Fruit fly (Drosophila melanogaster) whole organism, adult: ENCODE measurements around the gene CG31538.

Experiments used
- CG11617 ChIP-seq: fragments of 200-800 bp; sonication (Bioruptor generic); optimal IDR thresholded peaks from 2 replicates; lab custom pipeline; 2017; ENCODE audit warnings: mild to moderate bottlenecking, missing biosample characterization, missing genetic modification reagents, missing genetic modification characterization
- CG12768 ChIP-seq: fragments of 200-800 bp; sonication (Bioruptor generic); optimal IDR thresholded peaks from 2 replicates; lab custom pipeline; 2017; ENCODE audit warnings: missing biosample characterization, missing genetic modification characterization, mild to moderate bottlenecking, moderate library complexity, missing genetic modification reagents
- CG14711 ChIP-seq: fragments of 200-800 bp; sonication (Bioruptor generic); optimal IDR thresholded peaks from 2 replicates; lab custom pipeline; 2018; ENCODE audit warnings: missing biosample characterization, mild to moderate bottlenecking, missing genetic modification characterization, moderate library complexity
- CG1620 ChIP-seq: fragments of 200-800 bp; sonication (Bioruptor generic); optimal IDR thresholded peaks from 2 replicates; lab custom pipeline; 2016; ENCODE audit warnings: missing biosample characterization, missing genetic modification characterization
- CG33017 ChIP-seq: fragments of 200-800 bp; sonication (Bioruptor generic); optimal IDR thresholded peaks from 2 replicates; lab custom pipeline; 2018; ENCODE audit warnings: missing biosample characterization, mild to moderate bottlenecking, missing genetic modification characterization, moderate library complexity
- CG5204 ChIP-seq: fragments of 200-800 bp; sonication (Bioruptor generic); optimal IDR thresholded peaks from 2 replicates; lab custom pipeline; 2016; ENCODE audit warnings: missing biosample characterization, missing genetic modification characterization
- CG7045 ChIP-seq: fragments of 200-800 bp; sonication (Bioruptor generic); optimal IDR thresholded peaks from 2 replicates; lab custom pipeline; 2017; ENCODE audit warnings: missing biosample characterization, mild to moderate bottlenecking, missing genetic modification characterization
- CG7101 ChIP-seq: fragments of 200-800 bp; sonication (Bioruptor generic); optimal IDR thresholded peaks from 2 replicates; lab custom pipeline; 2018; ENCODE audit warnings: missing biosample characterization, mild to moderate bottlenecking, missing genetic modification characterization, moderate library complexity
- Clk ChIP-seq: fragments of 200-800 bp; sonication (Bioruptor generic); optimal IDR thresholded peaks from 2 replicates; lab custom pipeline; 2017; ENCODE audit warnings: missing biosample characterization, missing genetic modification characterization
- Crg-1 ChIP-seq: fragments of 200-800 bp; sonication (Bioruptor generic); optimal IDR thresholded peaks from 2 replicates; lab custom pipeline; 2016; ENCODE audit warnings: missing biosample characterization, missing genetic modification characterization
- Hr96 ChIP-seq: fragments of 200-800 bp; sonication (Bioruptor generic); optimal IDR thresholded peaks from 2 replicates; lab custom pipeline; 2016; ENCODE audit warnings: missing biosample characterization, missing genetic modification characterization
- Mnt ChIP-seq: fragments of 200-800 bp; sonication (Bioruptor generic); optimal IDR thresholded peaks from 2 replicates; lab custom pipeline; 2016; ENCODE audit warnings: missing biosample characterization, mild to moderate bottlenecking, missing genetic modification characterization
- bab1 ChIP-seq: fragments of 200-800 bp; sonication (Bioruptor generic); optimal IDR thresholded peaks from 3 replicates; lab custom pipeline; 2019; ENCODE audit warnings: missing biosample characterization, mild to moderate bottlenecking, missing genetic modification characterization, moderate library complexity
- cic ChIP-seq: fragments of 200-800 bp; sonication (Bioruptor generic); optimal IDR thresholded peaks from 2 replicates; lab custom pipeline; 2017; ENCODE audit warnings: missing biosample characterization, mild to moderate bottlenecking, missing genetic modification characterization, moderate library complexity
- cnc ChIP-seq, 2 experiments: fragments of >200 bp; optimal IDR thresholded peaks; 2 replicates each; lab custom pipeline; 2017
- kay ChIP-seq: fragments of 200-800 bp; sonication (Bioruptor generic); peaks from one replicate; lab custom pipeline; 2016; ENCODE audit warnings: missing biosample characterization, missing genetic modification characterization, borderline replicate concordance
- ovo ChIP-seq: fragments of 200-800 bp; sonication (Bioruptor generic); optimal IDR thresholded peaks from 2 replicates; lab custom pipeline; 2016; ENCODE audit warnings: missing biosample characterization, missing genetic modification characterization
- pad ChIP-seq: fragments of 200-800 bp; sonication (Bioruptor generic); optimal IDR thresholded peaks from 3 replicates; lab custom pipeline; 2017; ENCODE audit warnings: missing biosample characterization, missing genetic modification characterization, mild to moderate bottlenecking, moderate library complexity, missing genetic modification reagents
- tj ChIP-seq: fragments of 200-800 bp; sonication (Bioruptor generic); optimal IDR thresholded peaks from 3 replicates; lab custom pipeline; 2017; ENCODE audit warnings: missing biosample characterization, mild to moderate bottlenecking, missing genetic modification characterization, moderate library complexity
- toe ChIP-seq: fragments of 200-800 bp; sonication (Bioruptor generic); optimal IDR thresholded peaks from 2 replicates; lab custom pipeline; 2016; ENCODE audit warnings: missing biosample characterization, missing genetic modification characterization

CG31538 gene

dm6 chr3R:5302939-5303777 lies 25.5 kb upstream of the CG31538 start:
- peak; percentile 29 for TF ChIP-seq tj
- TF ChIP-seq Clk (GFP tag; lab: Kevin White, UChicago): no peak

- TF ChIP-seq CG7045 (GFP tag; lab: Kevin White, UChicago) (peak; percentile 56), Crg-1 (GFP tag; lab: Kevin White, UChicago) (no peak), CG5204 (GFP tag; lab: Kevin White, UChicago) (no peak), CG33017 (tag; lab: Kevin White, UChicago) (peak; percentile 25), CG7101 (tag; lab: Kevin White, UChicago) (peak; percentile 67), tj (peak; percentile 90), CG14711 (no peak), ovo (GFP tag; lab: Kevin White, UChicago) (peak; percentile 18), CG12768 (GFP tag; lab: Kevin White, UChicago) (peak; percentile 38), cic (GFP tag; lab: Kevin White, UChicago) (peak; percentile 76), Mnt (GFP tag; lab: Kevin White, UChicago) (peak; percentile 3), bab1 (GFP tag; lab: Kevin White, UChicago) (no peak), pad (GFP tag; lab: Kevin White, UChicago) (peak; percentile 39), CG11617 (GFP tag; lab: Kevin White, UChicago) (peak; percentile 64), Hr96 (GFP tag; lab: Kevin White, UChicago) (no peak), toe (peak; percentile 30), kay (GFP tag; lab: Kevin White, UChicago) (no peak), cnc (optimal IDR thresholded peaks at IDR 0.05; lab: Kevin White, UChicago) (no peak), Clk (GFP tag; lab: Kevin White, UChicago) (no peak), CG1620 (GFP tag; lab: Kevin White, UChicago) (peak; percentile 34)
These were observed 24.3 kb upstream of the CG31538 start for dm6 chr3R:5301905-5302304.

dm6 chr3R:5300620-5301019 lies 23.0 kb upstream of the CG31538 start:
- no peak for TF ChIP-seq Clk (GFP tag; lab: Kevin White, UChicago)
- TF ChIP-seq Crg-1 (GFP tag; lab: Kevin White, UChicago): no peak
- TF ChIP-seq cic (GFP tag; lab: Kevin White, UChicago): no peak
- peak in 1 of 2 experiments; percentile 25 for TF ChIP-seq cnc (optimal IDR thresholded peaks at IDR 0.05; lab: Kevin White, UChicago)
- no peak for TF ChIP-seq CG5204 (GFP tag; lab: Kevin White, UChicago)

dm6 chr3R:5299569-5300195 lies 22.0 kb upstream of the CG31538 start, which contains the start of gene Tim17b1:
Gene Tim17b1 (plus strand): TSS chr3R:5300145.
- TF ChIP-seq Crg-1 (GFP tag; lab: Kevin White, UChicago): no peak
- no peak for TF ChIP-seq Clk (GFP tag; lab: Kevin White, UChicago)
- TF ChIP-seq bab1 (GFP tag; lab: Kevin White, UChicago): no peak
- TF ChIP-seq CG1620 (GFP tag; lab: Kevin White, UChicago): no peak
- TF ChIP-seq pad (GFP tag; lab: Kevin White, UChicago): no peak
- no peak for TF ChIP-seq ovo (GFP tag; lab: Kevin White, UChicago)
- no peak for TF ChIP-seq Mnt (GFP tag; lab: Kevin White, UChicago)
- no peak for TF ChIP-seq CG12768 (GFP tag; lab: Kevin White, UChicago)
- TF ChIP-seq tj: no peak
- no peak for TF ChIP-seq CG7045 (GFP tag; lab: Kevin White, UChicago)
- no peak for TF ChIP-seq CG5204 (GFP tag; lab: Kevin White, UChicago)
- no peak for TF ChIP-seq CG7101 (tag; lab: Kevin White, UChicago)
- no peak for TF ChIP-seq kay (GFP tag; lab: Kevin White, UChicago)
- TF ChIP-seq CG33017 (tag; lab: Kevin White, UChicago): no peak
- no peak for TF ChIP-seq Hr96 (GFP tag; lab: Kevin White, UChicago)
- no peak for TF ChIP-seq toe

- TF ChIP-seq CG1620 (GFP tag; lab: Kevin White, UChicago): peak; percentile 72
- no peak for TF ChIP-seq CG7045 (GFP tag; lab: Kevin White, UChicago)
- no peak for TF ChIP-seq Hr96 (GFP tag; lab: Kevin White, UChicago)
- no peak for TF ChIP-seq pad (GFP tag; lab: Kevin White, UChicago)
- no peak for TF ChIP-seq Crg-1 (GFP tag; lab: Kevin White, UChicago)
- TF ChIP-seq CG5204 (GFP tag; lab: Kevin White, UChicago): no peak
- peak; percentile 66 for TF ChIP-seq toe
- TF ChIP-seq ovo (GFP tag; lab: Kevin White, UChicago): peak; percentile 36
- TF ChIP-seq cic (GFP tag; lab: Kevin White, UChicago): peak; percentile 0
- peak; percentile 15 for TF ChIP-seq CG7101 (tag; lab: Kevin White, UChicago)
- no peak for TF ChIP-seq Mnt (GFP tag; lab: Kevin White, UChicago)
- peak; percentile 58 for TF ChIP-seq bab1 (GFP tag; lab: Kevin White, UChicago)
- TF ChIP-seq tj: peak; percentile 91
- peak; percentile 2 for TF ChIP-seq CG14711
- TF ChIP-seq kay (GFP tag; lab: Kevin White, UChicago): no peak
- TF ChIP-seq CG12768 (GFP tag; lab: Kevin White, UChicago): no peak
- TF ChIP-seq CG11617 (GFP tag; lab: Kevin White, UChicago): no peak
- TF ChIP-seq CG33017 (tag; lab: Kevin White, UChicago): peak; percentile 31
These were observed 21.1 kb upstream of the CG31538 start for dm6 chr3R:5298599-5299307.
